Fruit fly (Drosophila melanogaster) whole organism, embryonic: ENCODE results near the gene CG17549.

ENCODE experiments used
- Awh ChIP-seq: fragments of 200-800 bp; sonication (Bioruptor generic); IDR thresholded peaks from 2 replicates; pipeline ENCODE4, ENCODE4 v1.3.6; 2022; ENCODE audit warnings: missing biosample characterization, missing genetic modification characterization
- CG10321 ChIP-seq: fragments of 200-800 bp; sonication (Bioruptor generic); IDR thresholded peaks from 2 replicates; pipeline ENCODE4 v1.3.6; 2022; ENCODE audit warnings: missing biosample characterization, missing genetic modification characterization
- CG10959 ChIP-seq: fragments of 200-800 bp; sonication (Bioruptor generic); IDR thresholded peaks from 2 replicates; pipeline ENCODE4 v1.3.6; 2022; ENCODE audit warnings: missing biosample characterization, missing genetic modification characterization
- CG11723 ChIP-seq: fragments of 200-800 bp; sonication (Bioruptor generic); optimal IDR thresholded peaks from 2 replicates; lab custom pipeline; 2017; ENCODE audit warnings: missing biosample characterization, mild to moderate bottlenecking, missing genetic modification characterization
- CG12071 ChIP-seq: fragments of 200-800 bp; sonication (Bioruptor generic); optimal IDR thresholded peaks from 3 replicates; lab custom pipeline; 2018; ENCODE audit warnings: missing biosample characterization, mild to moderate bottlenecking, missing genetic modification characterization
- CG12219 ChIP-seq: fragments of 200-800 bp; sonication (Bioruptor generic); optimal IDR thresholded peaks from 3 replicates; lab custom pipeline; 2018; ENCODE audit warnings: missing biosample characterization, mild to moderate bottlenecking, missing genetic modification characterization
- CG13775 ChIP-seq: fragments of 200-800 bp; sonication (Bioruptor generic); optimal IDR thresholded peaks from 3 replicates; lab custom pipeline; 2017; ENCODE audit warnings: missing biosample characterization, mild to moderate bottlenecking, missing genetic modification characterization
- CG14667 ChIP-seq: fragments of 200-800 bp; sonication (Bioruptor generic); IDR thresholded peaks from 2 replicates; pipeline ENCODE4 v1.3.6; 2022; ENCODE audit warnings: missing biosample characterization, missing genetic modification characterization
- CG1832 ChIP-seq: fragments of 200-800 bp; sonication (Bioruptor generic); optimal IDR thresholded peaks from 2 replicates; lab custom pipeline; 2017; ENCODE audit warnings: missing biosample characterization, mild to moderate bottlenecking, missing genetic modification characterization, inconsistent platforms
- CG2129 ChIP-seq: fragments of 200-800 bp; sonication (Bioruptor generic); IDR thresholded peaks from 2 replicates; pipeline ENCODE4 v1.3.6; 2022; ENCODE audit warnings: missing biosample characterization, missing genetic modification characterization; ENCODE audit not compliant: partially characterized antibody
- CG30431 ChIP-seq: fragments of 200-800 bp; sonication (Bioruptor generic); optimal IDR thresholded peaks from 2 replicates; lab custom pipeline; 2017; ENCODE audit warnings: missing biosample characterization, missing genetic modification characterization
- CG5245 ChIP-seq: fragments of 200-800 bp; sonication (Bioruptor generic); optimal IDR thresholded peaks from 3 replicates; lab custom pipeline; 2016; ENCODE audit warnings: missing biosample characterization, missing genetic modification characterization
- CG6765 ChIP-seq: fragments of 200-800 bp; sonication (Bioruptor generic); optimal IDR thresholded peaks from 3 replicates; lab custom pipeline; 2017; ENCODE audit warnings: missing biosample characterization, mild to moderate bottlenecking, missing genetic modification characterization
- CG6854 ChIP-seq: fragments of 200-800 bp; sonication (Bioruptor generic); optimal IDR thresholded peaks from 3 replicates; lab custom pipeline; 2017; ENCODE audit warnings: missing biosample characterization, mild to moderate bottlenecking, missing genetic modification characterization
- CG7357 ChIP-seq: fragments of 200-800 bp; sonication (Bioruptor generic); IDR thresholded peaks from 3 replicates; pipeline ENCODE4 v1.3.6; 2022; ENCODE audit warnings: missing biosample characterization, missing genetic modification characterization
- CG8359 ChIP-seq: fragments of 200-800 bp; sonication (Bioruptor generic); optimal IDR thresholded peaks from 2 replicates; lab custom pipeline; 2017; ENCODE audit warnings: missing biosample characterization, mild to moderate bottlenecking, missing genetic modification characterization, borderline replicate concordance
- CG9932 ChIP-seq: fragments of 200-800 bp; sonication (Bioruptor generic); IDR thresholded peaks from 2 replicates; pipeline ENCODE4 v1.3.6; 2022; ENCODE audit warnings: missing biosample characterization, missing genetic modification characterization
- CoRest ChIP-seq: fragments of 200-800 bp; sonication (Bioruptor generic); optimal IDR thresholded peaks from 3 replicates; lab custom pipeline; 2018; ENCODE audit warnings: missing biosample characterization, mild to moderate bottlenecking, missing genetic modification characterization, moderate library complexity
- Dek ChIP-seq: fragments of 200-800 bp; sonication (Bioruptor generic); optimal IDR thresholded peaks from 3 replicates; lab custom pipeline; 2019; ENCODE audit warnings: missing biosample characterization, mild to moderate bottlenecking, missing genetic modification characterization, moderate library complexity
- Ets65A ChIP-seq: fragments of 200-800 bp; sonication (Bioruptor generic); peaks from one replicate; lab custom pipeline; 2016; ENCODE audit warnings: missing biosample characterization, missing genetic modification characterization
- HLH3B ChIP-seq: fragments of 200-800 bp; sonication (Bioruptor generic); IDR thresholded peaks from 2 replicates; pipeline ENCODE4 v1.3.6; 2022; ENCODE audit warnings: missing biosample characterization, missing genetic modification characterization
- HmgD ChIP-seq: fragments of 200-800 bp; sonication (Bioruptor generic); optimal IDR thresholded peaks from 3 replicates; lab custom pipeline; 2016; ENCODE audit warnings: missing biosample characterization, missing genetic modification characterization
- HmgZ ChIP-seq: fragments of 200-800 bp; sonication (Bioruptor generic); optimal IDR thresholded peaks from 2 replicates; lab custom pipeline; 2018; ENCODE audit warnings: missing biosample characterization, mild to moderate bottlenecking, missing genetic modification characterization
- Max ChIP-seq: fragments of 200-800 bp; sonication (Bioruptor generic); optimal IDR thresholded peaks from 2 replicates; lab custom pipeline; 2016; ENCODE audit warnings: missing biosample characterization, mild to moderate bottlenecking, missing genetic modification characterization
- NC2α ChIP-seq: fragments of 200-800 bp; sonication (Bioruptor generic); optimal IDR thresholded peaks from 2 replicates; lab custom pipeline; 2016; ENCODE audit warnings: missing biosample characterization, missing genetic modification characterization
- Nf-YC ChIP-seq: fragments of 200-800 bp; optimal IDR thresholded peaks from 3 replicates; lab custom pipeline; 2019; ENCODE audit warnings: missing biosample characterization, mild to moderate bottlenecking, missing genetic modification characterization, moderate library complexity
- Optix ChIP-seq: fragments of 200-800 bp; sonication (Bioruptor generic); IDR thresholded peaks from 3 replicates; pipeline ENCODE4 v1.3.6; 2022; ENCODE audit warnings: missing biosample characterization, missing genetic modification characterization
- PHDP ChIP-seq: fragments of 200-800 bp; sonication (Bioruptor generic); optimal IDR thresholded peaks from 3 replicates; lab custom pipeline; 2018; ENCODE audit warnings: missing biosample characterization, mild to moderate bottlenecking, missing genetic modification characterization, moderate library complexity
- abd-A ChIP-seq: fragments of 200-800 bp; sonication (Bioruptor generic); optimal IDR thresholded peaks from 3 replicates; lab custom pipeline; 2019; ENCODE audit warnings: missing biosample characterization, mild to moderate bottlenecking, missing genetic modification characterization, moderate library complexity
- al ChIP-seq: fragments of 200-800 bp; sonication (Bioruptor generic); IDR thresholded peaks from 2 replicates; pipeline ENCODE4 v1.3.6; 2022; ENCODE audit warnings: missing biosample characterization, missing genetic modification characterization
- ase ChIP-seq: fragments of 200-800 bp; sonication (Bioruptor generic); IDR thresholded peaks from 3 replicates; pipeline ENCODE4 v1.3.6; 2022; ENCODE audit warnings: missing biosample characterization, missing genetic modification characterization
- crol ChIP-seq: fragments of 200-800 bp; sonication (Bioruptor generic); IDR thresholded peaks from 2 replicates; pipeline ENCODE4 v1.3.6; 2022; ENCODE audit warnings: missing biosample characterization, missing genetic modification characterization
- dati ChIP-seq: fragments of 200-800 bp; sonication (Bioruptor generic); IDR thresholded peaks from 2 replicates; pipeline ENCODE4 v1.3.6; 2022; ENCODE audit warnings: missing biosample characterization, missing genetic modification characterization
- dysf ChIP-seq: fragments of 200-800 bp; sonication (Bioruptor generic); IDR thresholded peaks from 3 replicates; pipeline ENCODE4 v1.3.6; 2022; ENCODE audit warnings: missing biosample characterization, missing genetic modification characterization
- emc ChIP-seq: fragments of 200-800 bp; sonication (Bioruptor generic); optimal IDR thresholded peaks from 2 replicates; lab custom pipeline; 2016; ENCODE audit warnings: missing biosample characterization, missing genetic modification characterization
- ftz-f1 ChIP-seq: fragments of 200-800 bp; sonication (Bioruptor generic); optimal IDR thresholded peaks from 2 replicates; lab custom pipeline; 2016; ENCODE audit warnings: missing biosample characterization, missing genetic modification characterization
- gcm2 ChIP-seq: fragments of 200-800 bp; sonication (Bioruptor generic); optimal IDR thresholded peaks from 2 replicates; lab custom pipeline; 2016; ENCODE audit warnings: missing biosample characterization, missing genetic modification characterization
- h ChIP-seq: fragments of >200 bp; optimal IDR thresholded peaks from 2 replicates; lab custom pipeline; 2017
- hbn ChIP-seq: fragments of 200-800 bp; sonication (Bioruptor generic); IDR thresholded peaks from 2 replicates; pipeline ENCODE4 v1.3.6; 2022; ENCODE audit warnings: missing biosample characterization, missing genetic modification characterization; ENCODE audit not compliant: partially characterized antibody
- lilli ChIP-seq: fragments of 200-800 bp; sonication (Bioruptor generic); optimal IDR thresholded peaks from 3 replicates; lab custom pipeline; 2016; ENCODE audit warnings: missing biosample characterization, missing genetic modification characterization
- lmd ChIP-seq: fragments of 200-800 bp; sonication (Bioruptor generic); IDR thresholded peaks from 2 replicates; pipeline ENCODE4 v1.3.6; 2022; ENCODE audit warnings: missing biosample characterization, missing genetic modification characterization
- lola ChIP-seq, 3 experiments: fragments of >200 bp in 2 of 3; fragments of 200-800 bp in 1 of 3; sonication (Bioruptor generic) in 1 of 3; optimal IDR thresholded peaks; 2 replicates each; lab custom pipeline; 2017 to 2019; ENCODE audit warnings: missing biosample characterization in 3 of 3, missing genetic modification characterization in 3 of 3, mild to moderate bottlenecking in 1 of 3, moderate library complexity in 1 of 3
- rib ChIP-seq: fragments of 200-800 bp; sonication (Bioruptor generic); IDR thresholded peaks from 2 replicates; pipeline ENCODE4 v1.3.6; 2022; ENCODE audit warnings: missing biosample characterization, missing genetic modification characterization
- scrt ChIP-seq: fragments of 200-800 bp; sonication (Bioruptor generic); optimal IDR thresholded peaks from 2 replicates; lab custom pipeline; 2018; ENCODE audit warnings: missing biosample characterization, mild to moderate bottlenecking, missing genetic modification characterization, moderate library complexity
- seq ChIP-seq: fragments of 200-800 bp; sonication (Bioruptor generic); IDR thresholded peaks from 2 replicates; pipeline ENCODE4 v1.3.6; 2022; ENCODE audit warnings: missing biosample characterization, missing genetic modification characterization
- slou ChIP-seq: fragments of 200-800 bp; sonication (Bioruptor generic); optimal IDR thresholded peaks from 3 replicates; lab custom pipeline; 2016; ENCODE audit warnings: missing biosample characterization, missing genetic modification characterization
- sna ChIP-seq: fragments of 200-800 bp; sonication (Bioruptor generic); IDR thresholded peaks from 2 replicates; pipeline ENCODE4 v1.3.6; 2022; ENCODE audit warnings: missing biosample characterization, missing genetic modification characterization; ENCODE audit not compliant: partially characterized antibody
- so ChIP-seq: fragments of 200-800 bp; sonication (Bioruptor generic); IDR thresholded peaks from 3 replicates; pipeline ENCODE4 v1.3.6; 2022; ENCODE audit warnings: missing biosample characterization, missing genetic modification characterization
- tna ChIP-seq: fragments of 200-800 bp; sonication (Bioruptor generic); IDR thresholded peaks from 2 replicates; pipeline ENCODE4 v1.3.6; 2022; ENCODE audit warnings: missing biosample characterization, missing genetic modification characterization; ENCODE audit not compliant: partially characterized antibody
- twi ChIP-seq: fragments of 200-800 bp; optimal IDR thresholded peaks from 2 replicates; lab custom pipeline; 2019; ENCODE audit warnings: missing biosample characterization, mild to moderate bottlenecking, missing genetic modification characterization, moderate library complexity
- tx ChIP-seq: fragments of 200-800 bp; sonication (Bioruptor generic); optimal IDR thresholded peaks from 2 replicates; lab custom pipeline; 2016; ENCODE audit warnings: missing biosample characterization, missing genetic modification characterization
- zfh1 ChIP-seq: fragments of 200-800 bp; sonication (Bioruptor generic); IDR thresholded peaks from 3 replicates; pipeline ENCODE4 v1.3.6; 2022; ENCODE audit warnings: missing biosample characterization, missing genetic modification characterization

The CG17549 gene

DNA sequence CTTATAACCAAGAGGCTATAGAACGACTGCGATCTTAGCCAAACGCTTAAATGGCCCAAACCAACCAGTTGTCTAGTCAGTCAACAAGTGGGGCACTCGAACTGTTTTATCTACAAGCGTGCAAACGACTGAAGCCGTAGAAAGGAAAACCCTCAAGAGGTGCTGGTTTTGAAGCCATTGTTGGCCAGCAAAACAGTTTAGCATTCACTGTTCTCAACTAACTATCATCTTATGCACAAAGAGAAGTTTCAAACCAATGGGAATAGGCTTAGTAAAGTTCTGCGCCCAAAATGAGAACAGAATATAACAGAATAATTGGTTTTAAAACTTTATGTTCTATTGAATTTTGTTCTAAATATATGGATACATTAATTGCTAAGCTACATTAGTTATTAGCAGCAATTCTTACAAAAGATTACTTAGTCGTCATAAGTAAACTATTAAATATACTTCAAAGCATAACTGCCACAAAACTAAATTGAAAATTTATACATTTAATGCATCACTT lies 3.9 kb upstream of the CG17549 start, which contains the start of gene CG31798 (continued):
- no peak for TF ChIP-seq tx (GFP tag; lab: Kevin White, UChicago)
- peak; percentile 16 for TF ChIP-seq HmgZ
- no peak for TF ChIP-seq crol (GFP tag; lab: Robert Waterston, UW)
- TF ChIP-seq so (GFP tag; lab: Robert Waterston, UW), result no peak
- TF ChIP-seq Ets65A (GFP tag; lab: Kevin White, UChicago), result peak; percentile 5
- no peak for TF ChIP-seq ase (GFP tag; lab: Robert Waterston, UW)
- TF ChIP-seq CG1832, result no peak
- TF ChIP-seq lilli (GFP tag; lab: Kevin White, UChicago), result no peak
- no peak for TF ChIP-seq CG30431
- 0 out of 2 replicates have a peak, but pooled peaks have one; percentile 9 for TF ChIP-seq CG9932
- no peak for TF ChIP-seq Max (GFP tag; lab: Kevin White, UChicago)
- TF ChIP-seq CG5245 (GFP tag; lab: Kevin White, UChicago), result no peak
- no peak for TF ChIP-seq Optix (GFP tag; lab: Robert Waterston, UW)
- no peak for TF ChIP-seq h (lab: Kevin White, UChicago)
- no peak for TF ChIP-seq lmd (GFP tag; lab: Robert Waterston, UW)
- TF ChIP-seq HmgD (GFP tag; lab: Kevin White, UChicago), result peak; percentile 47
- no peak for TF ChIP-seq CG6765
- no peak for TF ChIP-seq CG2129 (GFP tag; lab: Robert Waterston, UW)
- peak; percentile 7 for TF ChIP-seq Dek
- no peak for TF ChIP-seq twi (tag; lab: Kevin White, UChicago)
- no peak for TF ChIP-seq dati
- TF ChIP-seq CG7357 (GFP tag; lab: Robert Waterston, UW), result no peak
- no peak for TF ChIP-seq CG12219 (GFP tag; lab: Kevin White, UChicago)
- TF ChIP-seq al, result no peak
- no peak for TF ChIP-seq PHDP
- TF ChIP-seq CG13775 (GFP tag; lab: Kevin White, UChicago), result no peak
- no peak for TF ChIP-seq seq (GFP tag; lab: Robert Waterston, UW)
- TF ChIP-seq zfh1 (GFP tag; lab: Robert Waterston, UW), result no peak
- TF ChIP-seq NC2α (GFP tag; lab: Kevin White, UChicago), result no peak
- TF ChIP-seq lola (GFP tag; optimal IDR thresholded peaks at IDR 0.05; lab: Kevin White, UChicago), result no peak
- TF ChIP-seq CG14667 (GFP tag; lab: Robert Waterston, UW), result no peak
- no peak for TF ChIP-seq CG10959 (GFP tag; lab: Robert Waterston, UW)
- no peak for TF ChIP-seq CG8359
- no peak for TF ChIP-seq gcm2 (GFP tag; lab: Kevin White, UChicago)
- TF ChIP-seq CG10321 (GFP tag; lab: Robert Waterston, UW), result no peak
- no peak for TF ChIP-seq tna
- TF ChIP-seq CG12071 (GFP tag; lab: Kevin White, UChicago), result no peak
- no peak for TF ChIP-seq CoRest
- no peak for TF ChIP-seq rib (GFP tag; lab: Robert Waterston, UW)
- 0 out of 3 replicates have a peak, but pooled peaks have one; percentile 20 for TF ChIP-seq dysf (GFP tag; lab: Robert Waterston, UW)
- no peak for TF ChIP-seq abd-A (tag; lab: Kevin White, UChicago)
- TF ChIP-seq Nf-YC, result no peak
- TF ChIP-seq sna, result no peak
- TF ChIP-seq Awh (GFP tag; lab: Robert Waterston, UW), result no peak
- no peak for TF ChIP-seq CG11723
- no peak for TF ChIP-seq HLH3B (GFP tag; lab: Robert Waterston, UW)
- no peak for TF ChIP-seq ftz-f1 (GFP tag; lab: Kevin White, UChicago)
- no peak for TF ChIP-seq hbn (GFP tag; lab: Robert Waterston, UW)
- no peak for TF ChIP-seq CG6854
- no peak for TF ChIP-seq slou (GFP tag; lab: Kevin White, UChicago)
- peak; percentile 8 for TF ChIP-seq scrt (GFP tag; lab: Kevin White, UChicago)
- TF ChIP-seq emc (GFP tag; lab: Kevin White, UChicago), result no peak
